Fruit fly (Drosophila melanogaster): ENCODE data around the gene Phlpp.
A peak's percentile ranks its signal among the peaks of the same experiment; 100 is the strongest.

Gene Phlpp

dm6 chr2L:19021278-19022220 is 37.4 kb upstream of the Phlpp start (continued):
- TF ChIP-seq D (optimal IDR thresholded peaks at IDR 0.05) (no peak), D (GFP tag; optimal IDR thresholded peaks at IDR 0.05) (peak; percentile 68), CG12659 (GFP tag; optimal IDR thresholded peaks at IDR 0.05) (peak; percentile 85), lbe (GFP tag; optimal IDR thresholded peaks at IDR 0.05) (peak; percentile 65), CG6683 (GFP tag; optimal IDR thresholded peaks at IDR 0.05) (peak; percentile 63), Sox102F (GFP tag; optimal IDR thresholded peaks at IDR 0.05) (peak; percentile 84), CG4360 (GFP tag; IDR thresholded peaks at IDR 0.05) (no peak), usp (GFP tag; optimal IDR thresholded peaks at IDR 0.05) (no peak), CG10959 (GFP tag; IDR thresholded peaks at IDR 0.05) (no peak), zfh1 (GFP tag; IDR thresholded peaks at IDR 0.05) (peak; percentile 88), slbo (GFP tag; IDR thresholded peaks at IDR 0.05) (peak; percentile 72), pros (GFP tag; optimal IDR thresholded peaks at IDR 0.05) (no peak), dmrt11E (tag; optimal IDR thresholded peaks at IDR 0.05) (peak; percentile 55), CG8388 (GFP tag; optimal IDR thresholded peaks at IDR 0.05) (peak; percentile 77), her (GFP tag; optimal IDR thresholded peaks at IDR 0.05) (no peak), gcm2 (GFP tag; optimal IDR thresholded peaks at IDR 0.05) (no peak), CG8478 (optimal IDR thresholded peaks at IDR 0.05) (no peak), crp (GFP tag; optimal IDR thresholded peaks at IDR 0.05) (peak in 1 of 2 experiments; percentile 34), CG34422 (GFP tag; IDR thresholded peaks at IDR 0.05) (0 out of 3 replicates have a peak, but pooled peaks have one; percentile 22), Aef1 (GFP tag; IDR thresholded peaks at IDR 0.05) (peak; percentile 41; the same call in 2 of the 3 replicates), ATbp (GFP tag; optimal IDR thresholded peaks at IDR 0.05) (peak; percentile 82), chinmo (GFP tag; IDR thresholded peaks at IDR 0.05; ENCODE audit: partially characterized antibody) (0 out of 4 replicates have a peak, but pooled peaks have one; percentile 51), sima (GFP tag; optimal IDR thresholded peaks at IDR 0.05) (no peak), Mad (GFP tag; optimal IDR thresholded peaks at IDR 0.05) (peak; percentile 25), crc (GFP tag; optimal IDR thresholded peaks at IDR 0.05) (no peak), CG17359 (tag; optimal IDR thresholded peaks at IDR 0.05) (peak; percentile 72), Blimp-1 (GFP tag; optimal IDR thresholded peaks at IDR 0.05) (peak; percentile 65), CG10147 (GFP tag; optimal IDR thresholded peaks at IDR 0.05) (peak; percentile 86), pita (GFP tag; optimal IDR thresholded peaks at IDR 0.05) (no peak), ap (GFP tag; IDR thresholded peaks at IDR 0.05) (peak; percentile 38; the same call in 1 of the 2 replicates), Side (GFP tag; optimal IDR thresholded peaks at IDR 0.05) (no peak), ind (GFP tag; optimal IDR thresholded peaks at IDR 0.05) (peak; percentile 57), CG2875 (GFP tag; optimal IDR thresholded peaks at IDR 0.05) (peak; percentile 68), sug (tag; optimal IDR thresholded peaks at IDR 0.05) (peak; percentile 85), ato (GFP tag; IDR thresholded peaks at IDR 0.05; ENCODE audit: partially characterized antibody) (no peak), CG15696 (tag; optimal IDR thresholded peaks at IDR 0.05) (peak; percentile 8), Max (GFP tag; optimal IDR thresholded peaks at IDR 0.05) (peak; percentile 60), Dfd (GFP tag; optimal IDR thresholded peaks at IDR 0.05) (no peak), row (GFP tag; IDR thresholded peaks at IDR 0.05) (peak; percentile 87), Rfx (GFP tag; IDR thresholded peaks at IDR 0.05) (peak; percentile 81), Deaf1 (tag; optimal IDR thresholded peaks at IDR 0.05) (peak; percentile 63), CG18619 (GFP tag; optimal IDR thresholded peaks at IDR 0.05) (peak; percentile 84), HLHmδ (GFP tag; optimal IDR thresholded peaks at IDR 0.05) (no peak), CG3281 (GFP tag; optimal IDR thresholded peaks at IDR 0.05) (peak; percentile 73), Hsf (GFP tag; optimal IDR thresholded peaks at IDR 0.05) (peak; percentile 71), disco-r (GFP tag; optimal IDR thresholded peaks at IDR 0.05) (no peak), CG10565 (GFP tag; optimal IDR thresholded peaks at IDR 0.05) (no peak), MESR4 (GFP tag; optimal IDR thresholded peaks at IDR 0.05) (peak; percentile 16)

Measured in whole organism, embryonic.